Fruit fly (Drosophila melanogaster) whole organism, prepupa: ENCODE data around the gene PGRP-LC.

Experiments
- CG10631 ChIP-seq: fragments of 200-800 bp; sonication (Bioruptor generic); optimal IDR thresholded peaks from 2 replicates; lab custom pipeline; 2016; ENCODE audit warnings: missing biosample characterization, missing genetic modification characterization
- CG10669 ChIP-seq: fragments of 200-800 bp; sonication (Bioruptor generic); optimal IDR thresholded peaks from 3 replicates; lab custom pipeline; 2018; ENCODE audit warnings: missing biosample characterization, mild to moderate bottlenecking, missing genetic modification characterization, moderate library complexity
- CG11294 ChIP-seq: fragments of 200-800 bp; sonication (Bioruptor generic); IDR thresholded peaks from 2 replicates; pipeline ENCODE4 v1.3.6; 2022; ENCODE audit warnings: missing biosample characterization, missing genetic modification characterization
- CG11762 ChIP-seq: fragments of 200-800 bp; sonication (Bioruptor generic); optimal IDR thresholded peaks from 3 replicates; lab custom pipeline; 2016; ENCODE audit warnings: missing biosample characterization, missing genetic modification characterization; ENCODE audit not compliant: insufficient read depth
- CG11902 ChIP-seq: fragments of 200-800 bp; sonication (Bioruptor generic); optimal IDR thresholded peaks from 3 replicates; lab custom pipeline; 2016; ENCODE audit warnings: missing biosample characterization, missing genetic modification characterization
- CG15336 ChIP-seq: fragments of 200-800 bp; sonication (Bioruptor generic); IDR thresholded peaks from 2 replicates; pipeline ENCODE4 v1.3.6; 2022; ENCODE audit warnings: missing biosample characterization, missing genetic modification characterization
- CG1621 ChIP-seq: fragments of 200-800 bp; sonication (Bioruptor generic); optimal IDR thresholded peaks from 3 replicates; lab custom pipeline; 2018; ENCODE audit warnings: missing biosample characterization, mild to moderate bottlenecking, missing genetic modification characterization
- CG16779 ChIP-seq: fragments of 200-800 bp; sonication (Bioruptor generic); optimal IDR thresholded peaks from 3 replicates; lab custom pipeline; 2017; ENCODE audit warnings: missing biosample characterization, mild to moderate bottlenecking, missing genetic modification characterization
- CG3032 ChIP-seq: fragments of 200-800 bp; optimal IDR thresholded peaks from 2 replicates; lab custom pipeline; 2019; ENCODE audit warnings: missing biosample characterization, mild to moderate bottlenecking, missing genetic modification characterization, moderate library complexity
- CG31627 ChIP-seq: fragments of 200-800 bp; sonication (Bioruptor generic); optimal IDR thresholded peaks from 3 replicates; lab custom pipeline; 2016; ENCODE audit warnings: missing biosample characterization, missing genetic modification characterization
- CG34406 ChIP-seq: fragments of 200-800 bp; sonication (Bioruptor generic); optimal IDR thresholded peaks from 3 replicates; lab custom pipeline; 2016; ENCODE audit warnings: missing biosample characterization, missing genetic modification characterization
- CG3919 ChIP-seq: fragments of 200-800 bp; sonication (Bioruptor generic); optimal IDR thresholded peaks from 3 replicates; lab custom pipeline; 2016; ENCODE audit warnings: missing biosample characterization, missing genetic modification characterization
- CG4318 ChIP-seq: fragments of 200-800 bp; sonication (Bioruptor generic); optimal IDR thresholded peaks from 3 replicates; lab custom pipeline; 2017; ENCODE audit warnings: missing biosample characterization, mild to moderate bottlenecking, missing genetic modification characterization
- CG6163 ChIP-seq: fragments of 200-800 bp; sonication (Bioruptor generic); IDR thresholded peaks from 3 replicates; pipeline ENCODE4 v1.3.6; 2022; ENCODE audit warnings: missing biosample characterization, missing genetic modification characterization
- CG6276 ChIP-seq: fragments of 200-800 bp; sonication (Bioruptor generic); optimal IDR thresholded peaks from 2 replicates; lab custom pipeline; 2017; ENCODE audit warnings: missing biosample characterization, mild to moderate bottlenecking, missing genetic modification characterization
- CG6792 ChIP-seq: fragments of 200-800 bp; sonication (Bioruptor generic); optimal IDR thresholded peaks from 3 replicates; lab custom pipeline; 2016; ENCODE audit warnings: missing biosample characterization, missing genetic modification characterization
- CG6808 ChIP-seq: fragments of 200-800 bp; sonication (Bioruptor generic); optimal IDR thresholded peaks from 3 replicates; lab custom pipeline; 2017; ENCODE audit warnings: missing biosample characterization, missing genetic modification characterization, mild to moderate bottlenecking, moderate library complexity, missing genetic modification reagents
- CG6854 ChIP-seq: fragments of 200-800 bp; sonication (Bioruptor generic); optimal IDR thresholded peaks from 2 replicates; lab custom pipeline; 2017; ENCODE audit warnings: missing biosample characterization, mild to moderate bottlenecking, missing genetic modification characterization
- CG8119 ChIP-seq: fragments of 200-800 bp; sonication (Bioruptor generic); IDR thresholded peaks from 3 replicates; pipeline ENCODE4 v1.3.6; 2022; ENCODE audit warnings: missing biosample characterization, missing genetic modification characterization
- CG8319 ChIP-seq: fragments of 200-800 bp; sonication (Bioruptor generic); optimal IDR thresholded peaks from 3 replicates; lab custom pipeline; 2016; ENCODE audit warnings: missing biosample characterization, missing genetic modification characterization
- CG8632 ChIP-seq: fragments of 200-800 bp; sonication (Bioruptor generic); optimal IDR thresholded peaks from 3 replicates; lab custom pipeline; 2016; ENCODE audit warnings: missing biosample characterization, missing genetic modification characterization
- CG9139 ChIP-seq: fragments of 200-800 bp; sonication (Bioruptor generic); optimal IDR thresholded peaks from 3 replicates; lab custom pipeline; 2017; ENCODE audit warnings: missing biosample characterization, mild to moderate bottlenecking, missing genetic modification characterization
- Eip75B ChIP-seq: fragments of 200-800 bp; sonication (Bioruptor generic); optimal IDR thresholded peaks from 3 replicates; lab custom pipeline; 2016; ENCODE audit warnings: missing biosample characterization, missing genetic modification characterization
- Eip78C ChIP-seq: fragments of 200-800 bp; sonication (Bioruptor generic); peaks from one replicate; lab custom pipeline; 2016; ENCODE audit warnings: missing biosample characterization, missing genetic modification characterization
- Eip93F ChIP-seq: fragments of 200-800 bp; sonication (Bioruptor generic); optimal IDR thresholded peaks from 2 replicates; lab custom pipeline; 2016; ENCODE audit warnings: missing biosample characterization, mild to moderate bottlenecking, missing genetic modification characterization
- Ets21C ChIP-seq: fragments of 200-800 bp; sonication (Bioruptor generic); optimal IDR thresholded peaks from 3 replicates; lab custom pipeline; 2016; ENCODE audit warnings: missing biosample characterization, missing genetic modification characterization
- Ets96B ChIP-seq: fragments of 200-800 bp; optimal IDR thresholded peaks from 2 replicates; lab custom pipeline; 2019; ENCODE audit warnings: missing biosample characterization, mild to moderate bottlenecking, missing genetic modification characterization, moderate library complexity
- Gug ChIP-seq: fragments of 200-800 bp; sonication (Bioruptor generic); IDR thresholded peaks from 2 replicates; pipeline ENCODE4 v1.3.6; 2022; ENCODE audit warnings: missing biosample characterization, missing genetic modification characterization
- Hr38 ChIP-seq: sonication (Bioruptor generic); optimal IDR thresholded peaks from 2 replicates; lab custom pipeline; 2016; ENCODE audit warnings: missing biosample characterization, missing genetic modification characterization
- Hr4 ChIP-seq: fragments of 200-800 bp; sonication (Bioruptor generic); optimal IDR thresholded peaks from 3 replicates; lab custom pipeline; 2016; ENCODE audit warnings: missing biosample characterization, missing genetic modification characterization
- Met ChIP-seq: fragments of 200-800 bp; sonication (Bioruptor generic); optimal IDR thresholded peaks from 3 replicates; lab custom pipeline; 2016; ENCODE audit warnings: missing biosample characterization, missing genetic modification characterization
- OdsH ChIP-seq: fragments of 200-800 bp; sonication (Bioruptor generic); optimal IDR thresholded peaks from 3 replicates; lab custom pipeline; 2016; ENCODE audit warnings: missing biosample characterization, missing genetic modification characterization
- Smox ChIP-seq: fragments of 200-800 bp; sonication (Bioruptor generic); optimal IDR thresholded peaks from 3 replicates; lab custom pipeline; 2016; ENCODE audit warnings: missing biosample characterization, missing genetic modification characterization
- Sox102F ChIP-seq: fragments of 200-800 bp; sonication (Bioruptor generic); optimal IDR thresholded peaks from 2 replicates; lab custom pipeline; 2016; ENCODE audit warnings: missing biosample characterization, mild to moderate bottlenecking, missing genetic modification characterization
- Sox14 ChIP-seq: fragments of 200-800 bp; sonication (Bioruptor generic); optimal IDR thresholded peaks from 3 replicates; lab custom pipeline; 2016; ENCODE audit warnings: missing biosample characterization, missing genetic modification characterization
- Sox15 ChIP-seq: fragments of 200-800 bp; sonication (Bioruptor generic); optimal IDR thresholded peaks from 3 replicates; lab custom pipeline; 2016; ENCODE audit warnings: missing biosample characterization, missing genetic modification characterization
- acj6 ChIP-seq: fragments of 200-800 bp; sonication (Bioruptor generic); optimal IDR thresholded peaks from 3 replicates; lab custom pipeline; 2016; ENCODE audit warnings: missing biosample characterization, missing genetic modification characterization
- cyc ChIP-seq: fragments of 200-800 bp; sonication (Bioruptor generic); optimal IDR thresholded peaks from 3 replicates; lab custom pipeline; 2016; ENCODE audit warnings: missing biosample characterization, missing genetic modification characterization
- dac ChIP-seq: fragments of 200-800 bp; sonication (Bioruptor generic); optimal IDR thresholded peaks from 2 replicates; lab custom pipeline; 2017; ENCODE audit warnings: missing biosample characterization, mild to moderate bottlenecking, missing genetic modification characterization
- dsx ChIP-seq: fragments of 200-800 bp; optimal IDR thresholded peaks from 3 replicates; lab custom pipeline; 2019; ENCODE audit warnings: missing biosample characterization, mild to moderate bottlenecking, missing genetic modification characterization, moderate library complexity; ENCODE audit not compliant: poor library complexity, severe bottlenecking
- eg ChIP-seq: fragments of 200-800 bp; sonication (Bioruptor generic); IDR thresholded peaks from 3 replicates; pipeline ENCODE4 v1.3.6; 2022; ENCODE audit warnings: missing biosample characterization, missing genetic modification characterization
- esn ChIP-seq: fragments of 200-800 bp; sonication (Bioruptor generic); optimal IDR thresholded peaks from 2 replicates; lab custom pipeline; 2016; ENCODE audit warnings: missing biosample characterization, mild to moderate bottlenecking, missing genetic modification characterization, moderate library complexity
- fd85E ChIP-seq: fragments of 200-800 bp; sonication (Bioruptor generic); optimal IDR thresholded peaks from 3 replicates; lab custom pipeline; 2016; ENCODE audit warnings: missing biosample characterization, missing genetic modification characterization
- fkh ChIP-seq: fragments of 200-800 bp; sonication (Bioruptor generic); optimal IDR thresholded peaks from 3 replicates; lab custom pipeline; 2017; ENCODE audit warnings: missing biosample characterization, mild to moderate bottlenecking, missing genetic modification characterization, moderate library complexity
- lz ChIP-seq: fragments of 200-800 bp; sonication (Bioruptor generic); optimal IDR thresholded peaks from 3 replicates; lab custom pipeline; 2016; ENCODE audit warnings: missing biosample characterization, missing genetic modification characterization
- net ChIP-seq: fragments of 200-800 bp; sonication (Bioruptor generic); optimal IDR thresholded peaks from 3 replicates; lab custom pipeline; 2016; ENCODE audit warnings: missing biosample characterization, missing genetic modification characterization
- pdm3 ChIP-seq: fragments of 200-800 bp; sonication (Bioruptor generic); optimal IDR thresholded peaks from 3 replicates; lab custom pipeline; 2016; ENCODE audit warnings: missing biosample characterization, missing genetic modification characterization
- salr ChIP-seq, 2 experiments: fragments of 200-800 bp; sonication (Bioruptor generic); optimal IDR thresholded peaks; 3 replicates each; lab custom pipeline; 2016 to 2018; ENCODE audit warnings: missing biosample characterization in 2 of 2, missing genetic modification characterization in 2 of 2, mild to moderate bottlenecking in 1 of 2
- spab ChIP-seq: fragments of 200-800 bp; sonication (Bioruptor generic); optimal IDR thresholded peaks from 2 replicates; lab custom pipeline; 2017; ENCODE audit warnings: missing biosample characterization, mild to moderate bottlenecking, missing genetic modification characterization, missing genetic modification reagents
- ss ChIP-seq, 2 experiments: fragments of 200-800 bp; sonication (Bioruptor generic); optimal IDR thresholded peaks; 2 replicates in 1 of 2; 3 replicates in 1 of 2; lab custom pipeline; 2017 to 2018; ENCODE audit warnings: mild to moderate bottlenecking in 2 of 2, missing biosample characterization in 2 of 2, missing genetic modification characterization in 2 of 2, moderate library complexity in 1 of 2
- svp ChIP-seq: fragments of 200-800 bp; sonication (Bioruptor generic); peaks from one replicate; lab custom pipeline; 2016; ENCODE audit warnings: missing biosample characterization, missing genetic modification characterization
- topi ChIP-seq: fragments of 200-800 bp; sonication (Bioruptor generic); optimal IDR thresholded peaks from 3 replicates; lab custom pipeline; 2016; ENCODE audit warnings: missing biosample characterization, missing genetic modification characterization
- vri ChIP-seq: fragments of 200-800 bp; sonication (Bioruptor generic); optimal IDR thresholded peaks from 3 replicates; lab custom pipeline; 2016; ENCODE audit warnings: missing biosample characterization, mild to moderate bottlenecking, missing genetic modification characterization

PGRP-LC gene

dm6 chr3L:9367431-9367867 lies 28.8 kb downstream of the PGRP-LC start:
- TF ChIP-seq CG3919 (GFP tag; lab: Kevin White, UChicago): no peak
- TF ChIP-seq CG11902 (GFP tag; lab: Kevin White, UChicago): no peak
- TF ChIP-seq CG34406: peak; percentile 20
- no peak for TF ChIP-seq CG6792 (GFP tag; lab: Kevin White, UChicago)
- no peak for TF ChIP-seq Met (GFP tag; lab: Kevin White, UChicago)
- no peak for TF ChIP-seq Sox15
- TF ChIP-seq Eip75B: no peak
- TF ChIP-seq lz (GFP tag; lab: Kevin White, UChicago): no peak
- TF ChIP-seq CG8632 (GFP tag; lab: Kevin White, UChicago): no peak
- no peak for TF ChIP-seq CG10631 (GFP tag; lab: Kevin White, UChicago)
- TF ChIP-seq fkh: no peak
- TF ChIP-seq Eip93F: no peak
- TF ChIP-seq topi: no peak
- TF ChIP-seq acj6: no peak
- TF ChIP-seq CG11294 (GFP tag; lab: Robert Waterston, UW): no peak
- TF ChIP-seq pdm3 (GFP tag; lab: Kevin White, UChicago): no peak
- peak; percentile 30 for TF ChIP-seq Sox14 (GFP tag; lab: Kevin White, UChicago)
- no peak for TF ChIP-seq cyc (GFP tag; lab: Kevin White, UChicago)
- peak; percentile 46 for TF ChIP-seq CG10669 (GFP tag; lab: Kevin White, UChicago)
- TF ChIP-seq salr (GFP tag; optimal IDR thresholded peaks at IDR 0.05; lab: Kevin White, UChicago): no peak
- no peak for TF ChIP-seq net (GFP tag; lab: Kevin White, UChicago)
- peak; percentile 84 for TF ChIP-seq CG9139 (GFP tag; lab: Kevin White, UChicago)
- no peak for TF ChIP-seq svp
- no peak for TF ChIP-seq fd85E (GFP tag; lab: Kevin White, UChicago)
- peak; percentile 8 for TF ChIP-seq CG3032 (tag; lab: Kevin White, UChicago)
- no peak for TF ChIP-seq CG8319 (GFP tag; lab: Kevin White, UChicago)
- no peak for TF ChIP-seq Smox (GFP tag; lab: Kevin White, UChicago)
- TF ChIP-seq Eip78C (GFP tag; lab: Kevin White, UChicago): peak; percentile 27
- TF ChIP-seq ss (GFP tag; optimal IDR thresholded peaks at IDR 0.05; lab: Kevin White, UChicago): peak; percentile 78 to 81
- no peak for TF ChIP-seq Ets21C
- TF ChIP-seq CG6808: peak; percentile 77
- TF ChIP-seq eg: peak; percentile 81
- TF ChIP-seq CG16779: peak; percentile 84
- no peak for TF ChIP-seq esn (GFP tag; lab: Kevin White, UChicago)
- TF ChIP-seq OdsH: no peak
- TF ChIP-seq CG31627 (GFP tag; lab: Kevin White, UChicago): no peak
- TF ChIP-seq CG6276: peak; percentile 88
- peak; percentile 24 for TF ChIP-seq Ets96B (tag; lab: Kevin White, UChicago)
- TF ChIP-seq spab (GFP tag; lab: Kevin White, UChicago): peak; percentile 59
- no peak for TF ChIP-seq Gug (GFP tag; lab: Robert Waterston, UW)
- peak; percentile 54 for TF ChIP-seq CG6854 (GFP tag; lab: Kevin White, UChicago)
- peak; percentile 26 for TF ChIP-seq dac (GFP tag; lab: Kevin White, UChicago)
- no peak for TF ChIP-seq Hr4 (GFP tag; lab: Kevin White, UChicago)
- peak; percentile 72; the same call in 2 of the 3 replicates for TF ChIP-seq CG8119
- peak; percentile 72 for TF ChIP-seq CG15336 (GFP tag; lab: Robert Waterston, UW)
- no peak for TF ChIP-seq Hr38 (GFP tag; lab: Kevin White, UChicago)
- TF ChIP-seq CG11762 (GFP tag; lab: Kevin White, UChicago): no peak
- TF ChIP-seq CG1621 (tag; lab: Kevin White, UChicago): peak; percentile 41
- TF ChIP-seq CG6163: peak; percentile 59; the same call in 1 of the 3 replicates
- TF ChIP-seq Sox102F (GFP tag; lab: Kevin White, UChicago): no peak
- TF ChIP-seq dsx (GFP tag; lab: Kevin White, UChicago): peak; percentile 41
- TF ChIP-seq CG4318 (GFP tag; lab: Kevin White, UChicago): no peak
- no peak for TF ChIP-seq vri (GFP tag; lab: Kevin White, UChicago)
